Worm (Caenorhabditis elegans): Measurements from ENCODE around the gene F53F4.1.

- TF ChIP-seq ama-1 (optimal IDR thresholded peaks at IDR 0.05) (no peak), egl-27 (tag; optimal IDR thresholded peaks at IDR 0.05) (no peak), ztf-11 (tag; optimal IDR thresholded peaks at IDR 0.05) (peak in 1 of 2 experiments; percentile 47), pag-3 (tag; optimal IDR thresholded peaks at IDR 0.05; ENCODE audit: borderline replicate concordance, insufficient read depth) (peak; percentile 27), nhr-84 (tag; optimal IDR thresholded peaks at IDR 0.05) (no peak), nhr-28 (tag; optimal IDR thresholded peaks at IDR 0.05) (no peak), jun-1 (tag; optimal IDR thresholded peaks at IDR 0.05) (peak; percentile 28)
Measured at ce11 chrV:13568533-13568932, 16.1 kb upstream of the F53F4.1 start, which contains the start of the genes nuaf-1 and bir-2.

Measured in whole organism, L1 larva.